Fruit fly (Drosophila melanogaster): ENCODE data around the gene wake.
A peak's percentile ranks its signal among the peaks of the same experiment; 100 is the strongest.

wake gene

DNA sequence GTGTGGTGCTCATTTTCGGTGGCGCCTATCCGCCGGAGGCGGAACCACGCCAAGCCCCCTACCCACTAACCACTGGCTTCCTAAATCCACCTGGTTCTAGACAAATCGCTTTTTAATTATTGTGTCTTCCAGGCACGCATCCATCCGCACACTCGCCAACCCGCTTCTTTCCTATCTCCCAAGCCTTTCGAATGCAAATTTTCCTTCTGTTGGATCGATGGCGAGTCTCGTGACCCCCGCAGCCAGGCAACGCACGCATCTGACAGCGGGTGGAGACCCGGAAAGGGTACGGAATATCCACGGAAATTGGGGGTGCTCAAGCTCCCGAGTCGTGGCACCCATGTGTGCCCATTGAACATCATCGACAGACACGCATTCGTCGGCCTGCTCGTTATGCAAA lies 67.6 kb downstream of the wake start, which contains the start of gene CG13842:
CG13842 (minus strand) TSS at position 101 of the 400 bp plus-strand sequence.
- TF ChIP-seq CTCF (optimal IDR thresholded peaks at IDR 0.05) (no peak), CG8478 (optimal IDR thresholded peaks at IDR 0.05) (no peak)

DNA sequence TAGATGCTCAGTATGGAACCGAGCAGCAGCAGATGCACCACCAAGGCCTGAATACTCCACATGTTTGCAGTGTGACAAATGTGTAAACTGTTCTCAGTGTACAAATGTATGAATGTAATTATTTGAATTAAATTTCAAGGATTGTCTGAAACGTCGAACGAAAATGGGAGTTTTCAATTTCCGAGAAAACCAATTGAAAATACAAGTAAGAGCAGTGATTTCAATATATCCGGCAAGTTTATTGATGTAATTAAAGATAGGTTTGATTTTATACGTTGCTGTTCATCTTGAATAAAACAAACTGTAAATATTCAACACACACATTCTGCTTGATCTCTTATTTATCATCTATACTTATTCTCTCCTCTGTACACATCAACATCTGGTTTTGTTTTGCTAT lies 71.1 kb downstream of the wake start, which contains the start of gene CG4907:
CG4907 (minus strand) TSS at position 101 of the 400 bp plus-strand sequence.
- TF ChIP-seq CG8478 (optimal IDR thresholded peaks at IDR 0.05) = no peak
- no peak for TF ChIP-seq CTCF (optimal IDR thresholded peaks at IDR 0.05)

DNA sequence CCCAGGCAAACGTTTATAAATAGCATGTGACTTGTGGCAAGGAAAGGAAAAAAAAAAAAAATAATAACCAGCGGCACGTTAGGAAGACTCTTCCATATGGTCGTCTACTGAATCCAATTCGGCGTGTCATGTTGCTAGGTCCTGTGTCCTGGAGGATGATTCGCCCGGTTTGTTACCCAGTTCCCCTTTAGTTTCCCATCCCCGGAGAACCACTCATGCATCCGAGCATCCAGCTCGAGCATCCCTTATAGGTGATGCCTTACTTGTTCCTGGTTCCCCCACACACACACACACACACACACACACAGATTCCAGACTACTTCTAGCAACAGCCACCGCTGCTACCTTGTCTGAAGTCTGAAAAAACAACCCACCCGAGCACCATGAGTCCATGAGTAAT lies 78.3 kb downstream of the wake start:
- TF ChIP-seq CTCF (optimal IDR thresholded peaks at IDR 0.05) (no peak), CG8478 (optimal IDR thresholded peaks at IDR 0.05) (no peak)

DNA sequence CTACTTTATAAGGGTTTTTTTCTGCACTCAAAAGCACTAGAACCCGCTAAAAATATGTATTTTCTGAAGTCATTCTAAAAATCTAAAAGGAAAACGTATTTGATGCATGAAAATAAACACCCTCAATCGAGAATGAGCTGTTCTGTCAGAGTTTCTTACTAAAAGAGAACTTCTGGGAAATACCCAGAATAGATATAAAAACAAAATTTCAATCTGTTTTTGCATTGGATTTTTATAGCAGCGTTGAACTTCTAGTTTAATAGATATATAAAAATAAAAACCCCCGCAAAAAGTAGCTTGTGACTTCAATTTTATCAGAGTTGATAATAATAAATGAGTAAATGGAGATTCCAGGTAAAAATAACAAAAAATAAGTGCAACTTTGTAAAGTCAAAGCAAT lies 78.8 kb downstream of the wake start:
- TF ChIP-seq CTCF (optimal IDR thresholded peaks at IDR 0.05) = no peak

DNA sequence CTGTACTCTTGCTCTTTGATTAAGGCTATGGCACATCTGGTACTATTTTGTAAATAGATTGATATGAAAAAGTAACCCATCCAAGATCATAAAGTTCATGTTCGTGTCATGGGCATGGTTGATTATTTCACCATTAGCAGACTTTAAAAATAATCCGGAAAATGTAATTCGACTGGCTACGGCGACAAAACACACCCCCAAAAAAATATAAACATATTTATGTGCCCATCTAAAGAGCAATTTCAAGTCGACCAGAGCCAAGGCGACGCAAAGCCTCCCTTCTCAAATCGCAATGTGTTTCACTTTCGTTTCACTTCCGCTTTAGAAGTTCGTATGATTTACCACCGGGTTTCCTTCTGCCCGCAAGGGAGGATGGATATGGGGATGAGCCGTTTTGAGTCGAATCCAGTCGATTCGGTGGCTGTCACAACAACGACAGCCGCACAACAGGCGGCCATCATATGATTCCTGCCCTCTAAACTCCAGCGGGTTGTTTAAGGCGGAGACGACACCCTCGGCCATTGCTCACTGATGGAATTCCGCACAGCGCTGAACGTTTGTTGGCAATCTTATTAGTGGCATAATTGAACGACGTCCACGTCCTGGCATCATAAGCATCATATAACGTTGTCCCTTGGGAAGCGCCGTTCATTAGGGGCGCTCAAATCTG lies 79.5 kb downstream of the wake start:
- TF ChIP-seq CTCF (optimal IDR thresholded peaks at IDR 0.05) = no peak
- TF ChIP-seq CG8478 (optimal IDR thresholded peaks at IDR 0.05) = no peak

DNA sequence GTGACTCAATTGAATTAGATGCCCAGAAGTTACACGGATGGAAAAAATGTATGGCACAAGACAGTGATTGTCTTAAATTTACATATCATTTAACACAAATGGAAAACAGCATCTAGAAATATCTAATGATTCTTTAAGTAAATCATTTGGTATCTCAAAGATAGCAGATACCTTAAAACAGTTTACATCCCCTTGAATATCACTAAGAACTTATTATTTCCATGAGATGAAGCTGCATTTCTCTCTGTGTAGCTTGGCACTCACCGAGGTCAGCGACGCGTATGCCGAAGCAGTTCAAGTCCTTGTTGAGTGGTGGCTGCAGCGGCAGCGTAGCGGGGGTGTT lies 80.0 kb downstream of the wake start:
- TF ChIP-seq CTCF (optimal IDR thresholded peaks at IDR 0.05) (no peak), CG8478 (optimal IDR thresholded peaks at IDR 0.05) (no peak)

DNA sequence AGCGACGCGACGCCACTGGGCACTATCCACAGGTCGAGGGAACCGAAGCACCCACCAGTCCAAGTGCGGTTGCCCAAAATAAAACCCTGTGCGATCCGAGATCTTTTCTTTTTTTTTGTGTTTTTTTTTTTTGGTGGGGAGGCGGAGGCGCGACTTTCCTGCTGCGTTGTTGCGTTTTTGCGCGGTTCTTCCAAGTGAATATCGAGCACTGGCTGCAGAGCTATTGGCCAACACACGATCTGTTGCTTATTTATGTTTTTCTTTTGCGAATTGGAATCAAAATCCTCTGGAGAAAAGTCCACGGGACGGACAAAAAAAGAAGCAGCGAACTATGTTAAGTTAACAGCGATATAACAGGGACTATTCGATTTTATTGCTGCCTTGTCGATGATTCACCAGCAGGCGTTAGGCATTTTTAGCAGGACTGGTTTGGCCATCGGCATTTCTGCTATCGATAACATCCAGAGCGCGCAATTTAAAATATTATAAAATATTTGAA lies 81.2 kb downstream of the wake start, which contains the start of gene wge:
wge (minus strand) TSS at position 343 of the 499 bp plus-strand sequence.
- TF ChIP-seq CTCF (optimal IDR thresholded peaks at IDR 0.05) = peak in 1 of 2 experiments; percentile 21
- TF ChIP-seq CG8478 (optimal IDR thresholded peaks at IDR 0.05) = no peak

DNA sequence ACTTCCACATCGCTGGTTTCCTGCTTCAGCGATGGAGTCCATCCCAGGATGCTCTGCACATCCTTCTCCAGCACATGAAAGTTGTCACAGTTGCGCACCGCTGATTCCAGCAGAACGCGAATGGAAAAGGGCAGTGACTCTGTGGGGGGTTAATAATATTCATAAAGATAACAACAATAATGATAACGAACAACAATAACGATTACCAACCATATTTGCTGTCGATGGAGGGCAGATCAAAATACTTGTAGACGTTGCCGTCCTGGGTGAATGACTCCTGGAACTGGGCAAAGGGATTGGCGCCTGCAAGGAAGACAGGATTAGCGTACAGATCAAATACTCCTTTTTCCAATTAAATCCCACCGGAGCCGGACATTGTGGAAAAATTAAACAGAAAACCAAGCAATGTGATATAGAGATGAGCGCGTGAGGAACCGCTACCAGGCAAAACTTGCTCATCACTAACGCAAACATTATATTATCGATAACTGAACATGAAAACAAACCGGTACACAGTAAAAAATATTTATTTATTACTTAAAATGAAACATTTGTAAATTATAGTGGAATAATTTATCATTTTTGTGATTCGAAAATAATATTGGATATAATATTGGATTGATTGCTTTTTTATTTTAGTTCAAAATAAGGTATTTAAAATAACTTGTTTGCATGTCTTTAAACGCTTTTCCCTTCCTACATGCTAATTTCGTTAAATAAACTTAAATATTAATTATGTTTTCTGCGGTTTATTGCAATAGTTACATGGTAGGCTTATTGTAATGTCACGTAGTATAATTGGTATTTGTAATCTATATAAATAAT lies 84.8 kb downstream of the wake start, which contains the start of gene Irp-1A:
Irp-1A (minus strand) TSS at position 439 of the 825 bp plus-strand sequence.
- TF ChIP-seq CG8478 (optimal IDR thresholded peaks at IDR 0.05) (no peak), CTCF (optimal IDR thresholded peaks at IDR 0.05) (no peak)

DNA sequence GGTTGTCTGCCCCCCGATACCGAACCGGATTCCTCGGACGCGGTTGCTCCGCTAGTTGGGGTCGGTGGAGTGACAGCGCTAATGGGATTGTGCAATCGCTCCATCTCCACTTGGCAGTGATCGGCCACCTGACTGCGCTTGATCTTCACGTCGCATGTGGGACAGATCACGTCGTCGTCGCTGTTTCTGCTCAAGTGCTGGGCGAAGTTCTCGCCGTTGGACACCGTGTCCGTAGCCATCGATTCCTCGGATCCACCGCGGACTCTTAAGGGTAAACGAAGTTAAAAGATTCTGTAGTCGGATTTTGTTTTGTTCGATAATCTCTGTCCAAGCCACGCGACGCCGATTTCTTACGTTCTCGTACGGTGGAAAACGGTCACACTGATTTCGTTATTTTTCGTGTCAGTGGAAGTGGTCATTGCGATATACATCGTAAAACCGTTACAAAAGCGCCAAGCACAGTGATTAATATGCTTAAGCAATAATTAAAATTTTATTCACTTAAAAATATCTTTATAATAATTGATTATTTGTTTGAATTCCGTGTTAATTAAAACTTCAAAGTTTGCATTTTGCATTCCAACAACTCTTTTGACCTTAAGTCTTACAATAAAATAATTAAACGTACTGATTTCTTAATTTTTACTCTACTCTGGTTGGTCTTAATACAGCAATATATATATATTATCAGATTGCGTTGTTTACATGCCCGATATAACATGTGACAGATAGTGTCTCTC lies 86.6 kb downstream of the wake start, which contains the start of gene RNF220:
RNF220 (minus strand) TSS at position 384 of the 740 bp plus-strand sequence.
- no peak for TF ChIP-seq CG8478 (optimal IDR thresholded peaks at IDR 0.05)
- TF ChIP-seq CTCF (optimal IDR thresholded peaks at IDR 0.05) = peak; percentile 2 to 34

DNA sequence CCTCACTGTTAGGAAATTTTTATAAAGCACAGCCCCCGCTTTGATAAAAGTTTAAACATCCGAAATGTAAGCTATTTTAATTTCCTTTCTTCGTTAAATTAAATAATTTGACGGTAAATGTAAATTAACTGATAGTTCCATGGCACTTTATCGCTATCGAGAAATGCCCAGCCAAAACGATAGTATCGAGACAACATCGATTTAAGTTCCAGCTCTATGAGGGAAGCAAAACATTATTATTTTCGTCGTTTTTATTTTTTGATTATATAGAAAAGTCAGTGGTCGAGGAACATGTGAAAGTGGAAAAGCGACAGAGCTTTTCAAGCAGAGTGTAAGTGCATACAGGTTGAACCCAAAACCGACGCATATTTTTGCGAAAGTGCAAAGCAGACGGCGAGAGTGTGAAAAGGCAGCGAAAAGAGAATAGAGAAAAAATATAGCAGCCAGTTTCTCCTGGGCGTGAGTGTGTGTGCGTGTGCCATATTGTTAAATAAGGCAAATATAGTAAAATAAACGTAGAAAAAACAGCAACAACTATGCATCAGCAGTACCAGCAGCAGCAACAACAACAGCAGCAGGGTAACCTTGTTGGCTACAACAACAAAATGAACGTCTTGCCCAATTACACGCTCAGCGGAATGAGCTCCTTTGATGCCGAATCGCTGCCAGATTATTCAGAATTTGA lies 87.3 kb downstream of the wake start, which contains the start of gene CG45049:
CG45049 (plus strand) TSS at position 197 of the 685 bp plus-strand sequence.
- no peak for TF ChIP-seq CTCF (optimal IDR thresholded peaks at IDR 0.05)
- TF ChIP-seq CG8478 (optimal IDR thresholded peaks at IDR 0.05) = no peak

DNA sequence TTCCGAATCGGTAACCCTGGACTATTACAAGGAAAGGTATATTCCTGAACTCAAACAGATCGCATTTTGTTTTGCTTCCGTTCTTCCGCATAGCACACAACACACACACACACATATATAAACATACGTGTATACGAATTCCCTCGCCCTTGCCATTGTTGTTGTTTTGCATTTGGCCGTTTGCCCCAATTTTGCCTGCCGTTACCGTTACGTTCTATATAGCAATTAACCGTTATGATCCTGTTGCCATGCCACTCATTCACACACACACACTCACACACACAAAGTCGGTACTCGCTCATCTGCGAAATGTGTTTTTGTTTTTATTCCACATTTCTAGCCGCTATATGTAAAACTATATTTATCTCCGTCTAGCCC lies 87.8 kb downstream of the wake start:
- TF ChIP-seq CTCF (optimal IDR thresholded peaks at IDR 0.05) (no peak), CG8478 (optimal IDR thresholded peaks at IDR 0.05) (no peak)

DNA sequence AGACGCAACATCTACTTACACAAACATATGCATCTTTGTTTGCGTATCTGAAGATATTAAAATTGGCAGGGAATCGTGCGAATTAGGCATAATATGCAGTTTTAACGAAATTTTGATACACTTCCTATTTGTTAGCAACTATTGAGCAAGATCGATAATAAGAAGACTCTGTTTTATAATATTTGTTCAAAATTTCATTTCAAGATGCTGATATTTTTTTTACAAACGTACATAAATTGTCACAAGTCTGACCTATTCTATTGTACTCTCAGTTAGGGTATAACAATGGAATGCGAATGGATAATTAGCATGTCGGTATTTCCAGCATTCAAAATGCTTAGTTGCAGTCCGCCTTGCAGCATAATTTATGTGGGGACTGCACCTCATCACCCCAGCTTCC lies 88.2 kb downstream of the wake start:
- TF ChIP-seq CTCF (optimal IDR thresholded peaks at IDR 0.05) (no peak), CG8478 (optimal IDR thresholded peaks at IDR 0.05) (no peak)

DNA sequence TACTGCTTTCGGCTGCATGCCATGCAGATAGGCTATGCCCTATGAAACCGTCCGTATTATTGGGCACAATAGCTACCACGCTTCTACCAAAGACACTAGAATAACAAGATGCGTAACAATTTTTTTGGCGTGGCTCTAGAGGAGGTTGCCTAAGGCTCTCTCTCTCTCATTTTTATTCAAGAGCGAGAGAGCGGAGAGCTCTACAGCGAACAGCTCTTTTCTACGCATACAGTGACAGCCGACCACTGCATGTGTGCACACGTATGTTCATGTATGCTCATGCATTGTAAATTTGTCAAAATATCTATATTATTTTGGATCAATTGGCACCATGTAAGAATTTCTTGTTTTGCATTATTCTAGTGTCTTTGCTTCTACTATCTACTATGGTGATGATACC lies 93.4 kb downstream of the wake start:
- TF ChIP-seq CTCF (optimal IDR thresholded peaks at IDR 0.05) (no peak), CG8478 (optimal IDR thresholded peaks at IDR 0.05) (no peak)
